Worm (Caenorhabditis elegans) whole organism, L2 larva: Measurements from ENCODE around the gene col-165.

ENCODE experiments used
- blmp-1 ChIP-seq: sonication (generic microtip); optimal IDR thresholded peaks from 2 replicates; lab custom pipeline; 2017; ENCODE audit warnings: missing genetic modification characterization, mild to moderate bottlenecking, missing compliant biosample characterization, antibody characterized with exemption, moderate library complexity; ENCODE audit not compliant: insufficient read depth
- egl-27 ChIP-seq: sonication (generic microtip); optimal IDR thresholded peaks from 3 replicates; lab custom pipeline; 2017; ENCODE audit warnings: missing biosample characterization, missing genetic modification reagents, missing genetic modification characterization
- nhr-11 ChIP-seq: fragments of 150-350 bp; optimal IDR thresholded peaks from 2 replicates; lab custom pipeline; 2014; ENCODE audit warnings: missing biosample characterization, missing genetic modification characterization
- unc-62 ChIP-seq: fragments of 150-350 bp; optimal IDR thresholded peaks from 2 replicates; lab custom pipeline; 2014; ENCODE audit warnings: missing biosample characterization, missing genetic modification reagents, missing genetic modification characterization

- TF ChIP-seq unc-62 (GFP tag; lab: Kevin White, UChicago) (no peak), nhr-11 (tag; lab: Kevin White, UChicago) (no peak), egl-27 (tag; lab: Kevin White, UChicago) (no peak), blmp-1 (no peak)
Observed at ce11 chrX:4328816-4329215, 24.6 kb upstream of the col-165 start, which contains the start of gene C24A8.5.
